Fruit fly (Drosophila melanogaster) whole organism, embryonic: ENCODE results near the gene CG14837.

Experiments used
- Aef1 ChIP-seq: fragments of 200-800 bp; sonication (Bioruptor generic); IDR thresholded peaks from 3 replicates; pipeline ENCODE4 v1.3.6; 2022; ENCODE audit warnings: missing biosample characterization, missing genetic modification characterization
- Atf-2 ChIP-seq: fragments of 200-800 bp; sonication (Bioruptor generic); optimal IDR thresholded peaks from 2 replicates; lab custom pipeline; 2016; ENCODE audit warnings: missing biosample characterization, missing genetic modification characterization
- Atf3 ChIP-seq: fragments of 200-800 bp; sonication (Bioruptor generic); optimal IDR thresholded peaks from 3 replicates; lab custom pipeline; 2016; ENCODE audit warnings: missing biosample characterization, missing genetic modification characterization
- CG10462 ChIP-seq: fragments of 200-800 bp; sonication (Bioruptor generic); optimal IDR thresholded peaks from 2 replicates; lab custom pipeline; 2016; ENCODE audit warnings: missing biosample characterization, missing genetic modification characterization
- CG13624 ChIP-seq: fragments of 200-800 bp; sonication (Bioruptor generic); optimal IDR thresholded peaks from 2 replicates; lab custom pipeline; 2016; ENCODE audit warnings: missing biosample characterization, missing genetic modification characterization
- CG13894 ChIP-seq: fragments of 200-800 bp; sonication (Bioruptor generic); optimal IDR thresholded peaks from 3 replicates; lab custom pipeline; 2018; ENCODE audit warnings: missing biosample characterization, mild to moderate bottlenecking, missing genetic modification characterization, moderate library complexity
- CG14860 ChIP-seq: fragments of 200-800 bp; sonication (Bioruptor generic); IDR thresholded peaks from 3 replicates; pipeline ENCODE4 v1.3.6; 2022; ENCODE audit warnings: missing biosample characterization, missing genetic modification characterization; ENCODE audit not compliant: partially characterized antibody
- CG16813 ChIP-seq: fragments of 200-800 bp; sonication (Bioruptor generic); IDR thresholded peaks from 3 replicates; pipeline ENCODE4 v1.3.6; 2022; ENCODE audit warnings: missing biosample characterization, missing genetic modification characterization; ENCODE audit not compliant: partially characterized antibody
- CG17359 ChIP-seq: fragments of 200-800 bp; sonication (Bioruptor generic); optimal IDR thresholded peaks from 3 replicates; lab custom pipeline; 2018; ENCODE audit warnings: missing biosample characterization, mild to moderate bottlenecking, missing genetic modification characterization, moderate library complexity
- CG30020 ChIP-seq: fragments of 200-800 bp; optimal IDR thresholded peaks from 2 replicates; lab custom pipeline; 2019; ENCODE audit warnings: missing biosample characterization, mild to moderate bottlenecking, missing genetic modification characterization, moderate library complexity
- CG32532 ChIP-seq: fragments of 200-800 bp; sonication (Bioruptor generic); IDR thresholded peaks from 2 replicates; pipeline ENCODE4 v1.3.6; 2022; ENCODE audit warnings: missing biosample characterization, missing genetic modification characterization
- CG32772 ChIP-seq: fragments of 200-800 bp; sonication (Bioruptor generic); IDR thresholded peaks from 2 replicates; pipeline ENCODE4 v1.3.6; 2022; ENCODE audit warnings: missing biosample characterization, missing genetic modification characterization
- CG4282 ChIP-seq: fragments of 200-800 bp; sonication (Bioruptor generic); optimal IDR thresholded peaks from 2 replicates; lab custom pipeline; 2016; ENCODE audit warnings: missing biosample characterization, missing genetic modification characterization
- CG4360 ChIP-seq: fragments of 200-800 bp; sonication (Bioruptor generic); IDR thresholded peaks from 2 replicates; pipeline ENCODE4 v1.3.6; 2022; ENCODE audit warnings: missing biosample characterization, missing genetic modification characterization
- CG5180 ChIP-seq: fragments of 200-800 bp; sonication (Bioruptor generic); optimal IDR thresholded peaks from 3 replicates; lab custom pipeline; 2017; ENCODE audit warnings: missing biosample characterization, missing genetic modification characterization, mild to moderate bottlenecking, moderate library complexity, missing genetic modification reagents
- CG7357 ChIP-seq: fragments of 200-800 bp; sonication (Bioruptor generic); IDR thresholded peaks from 3 replicates; pipeline ENCODE4 v1.3.6; 2022; ENCODE audit warnings: missing biosample characterization, missing genetic modification characterization
- CG7745 ChIP-seq: fragments of 200-800 bp; sonication (Bioruptor generic); optimal IDR thresholded peaks from 2 replicates; lab custom pipeline; 2018; ENCODE audit warnings: missing biosample characterization, mild to moderate bottlenecking, missing genetic modification characterization, moderate library complexity
- CG7928 ChIP-seq: fragments of 200-800 bp; sonication (Bioruptor generic); optimal IDR thresholded peaks from 2 replicates; lab custom pipeline; 2017; ENCODE audit warnings: missing biosample characterization, mild to moderate bottlenecking, missing genetic modification characterization
- CG8924 ChIP-seq: fragments of 200-800 bp; optimal IDR thresholded peaks from 3 replicates; lab custom pipeline; 2019; ENCODE audit warnings: missing biosample characterization, mild to moderate bottlenecking, missing genetic modification characterization, moderate library complexity
- CG9876 ChIP-seq: fragments of 200-800 bp; sonication (Bioruptor generic); optimal IDR thresholded peaks from 2 replicates; lab custom pipeline; 2016; ENCODE audit warnings: missing biosample characterization, missing genetic modification characterization
- CTCF ChIP-seq: fragments of 200-800 bp; sonication (Bioruptor generic); optimal IDR thresholded peaks from 2 replicates; lab custom pipeline; 2017; ENCODE audit warnings: missing biosample characterization, mild to moderate bottlenecking, missing genetic modification characterization, moderate library complexity
- Hand ChIP-seq: fragments of 200-800 bp; sonication (Bioruptor generic); optimal IDR thresholded peaks from 2 replicates; lab custom pipeline; 2017; ENCODE audit warnings: mild to moderate bottlenecking, missing biosample characterization, missing genetic modification reagents, missing genetic modification characterization
- Kr ChIP-seq: fragments of 200-800 bp; sonication (Bioruptor generic); optimal IDR thresholded peaks from 2 replicates; lab custom pipeline; 2017; ENCODE audit warnings: missing biosample characterization, mild to moderate bottlenecking, missing genetic modification characterization
- Mad ChIP-seq: fragments of 200-800 bp; sonication (Bioruptor generic); optimal IDR thresholded peaks from 2 replicates; lab custom pipeline; 2016; ENCODE audit warnings: missing biosample characterization, missing genetic modification characterization
- Meics ChIP-seq: fragments of 200-800 bp; sonication (Bioruptor generic); optimal IDR thresholded peaks from 2 replicates; lab custom pipeline; 2017; ENCODE audit warnings: missing biosample characterization, mild to moderate bottlenecking, missing genetic modification characterization
- Mrtf ChIP-seq: fragments of 200-800 bp; sonication (Bioruptor generic); IDR thresholded peaks from 3 replicates; pipeline ENCODE4 v1.3.6; 2022; ENCODE audit warnings: missing biosample characterization, missing genetic modification characterization
- Myb ChIP-seq: fragments of 200-800 bp; sonication (Bioruptor generic); optimal IDR thresholded peaks from 2 replicates; lab custom pipeline; 2016; ENCODE audit warnings: missing biosample characterization, missing genetic modification characterization
- NFAT ChIP-seq: fragments of 200-800 bp; sonication (Bioruptor generic); IDR thresholded peaks from 2 replicates; pipeline ENCODE4 v1.3.6; 2022; ENCODE audit warnings: missing biosample characterization, missing genetic modification characterization
- Oli ChIP-seq: fragments of 200-800 bp; sonication (Bioruptor generic); optimal IDR thresholded peaks from 2 replicates; lab custom pipeline; 2018; ENCODE audit warnings: missing biosample characterization, mild to moderate bottlenecking, missing genetic modification characterization, moderate library complexity
- Sox100B ChIP-seq: fragments of 200-800 bp; sonication (Bioruptor generic); optimal IDR thresholded peaks from 3 replicates; lab custom pipeline; 2018; ENCODE audit warnings: missing biosample characterization, mild to moderate bottlenecking, missing genetic modification characterization
- Tbp ChIP-seq: fragments of >200 bp; optimal IDR thresholded peaks from 2 replicates; lab custom pipeline; 2018; ENCODE audit warnings: missing biosample characterization, missing genetic modification characterization
- ac ChIP-seq: fragments of 200-800 bp; sonication (Bioruptor generic); optimal IDR thresholded peaks from 3 replicates; lab custom pipeline; 2017; ENCODE audit warnings: missing biosample characterization, mild to moderate bottlenecking, missing genetic modification characterization
- al ChIP-seq: fragments of 200-800 bp; sonication (Bioruptor generic); IDR thresholded peaks from 2 replicates; pipeline ENCODE4 v1.3.6; 2022; ENCODE audit warnings: missing biosample characterization, missing genetic modification characterization
- cas ChIP-seq: fragments of 200-800 bp; sonication (Bioruptor generic); IDR thresholded peaks from 2 replicates; pipeline ENCODE4 v1.3.6; 2022; ENCODE audit warnings: missing biosample characterization, missing genetic modification characterization
- dm ChIP-seq: fragments of 200-800 bp; sonication (Bioruptor generic); optimal IDR thresholded peaks from 3 replicates; lab custom pipeline; 2016; ENCODE audit warnings: missing biosample characterization, missing genetic modification characterization
- en ChIP-seq: fragments of 200-800 bp; sonication (Bioruptor generic); optimal IDR thresholded peaks from 2 replicates; lab custom pipeline; 2016; ENCODE audit warnings: missing biosample characterization, missing genetic modification characterization
- eve ChIP-seq, 2 experiments: fragments of >200 bp; optimal IDR thresholded peaks; 2 replicates each; lab custom pipeline; 2017; ENCODE audit warnings: missing biosample characterization in 2 of 2, missing genetic modification characterization in 2 of 2
- ftz-f1 ChIP-seq: fragments of 200-800 bp; sonication (Bioruptor generic); optimal IDR thresholded peaks from 2 replicates; lab custom pipeline; 2016; ENCODE audit warnings: missing biosample characterization, missing genetic modification characterization
- hbn ChIP-seq: fragments of 200-800 bp; sonication (Bioruptor generic); IDR thresholded peaks from 2 replicates; pipeline ENCODE4 v1.3.6; 2022; ENCODE audit warnings: missing biosample characterization, missing genetic modification characterization; ENCODE audit not compliant: partially characterized antibody
- inv ChIP-seq: fragments of 200-800 bp; sonication (Bioruptor generic); IDR thresholded peaks from 2 replicates; pipeline ENCODE4 v1.3.6; 2022; ENCODE audit warnings: missing biosample characterization, missing genetic modification characterization; ENCODE audit not compliant: partially characterized antibody
- kni ChIP-seq: fragments of 200-800 bp; sonication (Bioruptor generic); optimal IDR thresholded peaks from 3 replicates; lab custom pipeline; 2017; ENCODE audit warnings: mild to moderate bottlenecking, missing biosample characterization, missing genetic modification reagents, missing genetic modification characterization
- pan ChIP-seq, 4 experiments: fragments of >200 bp in 3 of 4; fragments of 200-800 bp in 1 of 4; sonication (Bioruptor generic) in 1 of 4; optimal IDR thresholded peaks in 3 of 4; IDR thresholded peaks in 1 of 4; 2 replicates each; pipeline versions ENCODE4 v1.3.6 to Lab custom; 2017 to 2022; ENCODE audit warnings: missing biosample characterization in 2 of 4, missing genetic modification characterization in 2 of 4, mixed read lengths in 1 of 4
- sisA ChIP-seq: fragments of 200-800 bp; sonication (Bioruptor generic); IDR thresholded peaks from 2 replicates; pipeline ENCODE4 v1.3.6; 2022; ENCODE audit warnings: missing biosample characterization, missing genetic modification characterization
- sna ChIP-seq: fragments of 200-800 bp; sonication (Bioruptor generic); IDR thresholded peaks from 2 replicates; pipeline ENCODE4 v1.3.6; 2022; ENCODE audit warnings: missing biosample characterization, missing genetic modification characterization; ENCODE audit not compliant: partially characterized antibody
- trh ChIP-seq: fragments of 200-800 bp; sonication (Bioruptor generic); optimal IDR thresholded peaks from 2 replicates; lab custom pipeline; 2016; ENCODE audit warnings: missing biosample characterization, missing genetic modification characterization
- ttk ChIP-seq: fragments of 200-800 bp; sonication (Bioruptor generic); IDR thresholded peaks from 2 replicates; pipeline ENCODE4 v2.1.2; 2022; ENCODE audit warnings: missing biosample characterization, missing genetic modification characterization
- usp ChIP-seq: fragments of >200 bp; optimal IDR thresholded peaks from 2 replicates; lab custom pipeline; 2017; ENCODE audit warnings: missing biosample characterization, missing genetic modification characterization
- wor ChIP-seq: fragments of 200-800 bp; sonication (Bioruptor generic); IDR thresholded peaks from 2 replicates; pipeline ENCODE4 v1.3.6; 2022; ENCODE audit warnings: missing biosample characterization, missing genetic modification characterization
- zen ChIP-seq: fragments of 200-800 bp; sonication (Bioruptor generic); optimal IDR thresholded peaks from 3 replicates; lab custom pipeline; 2018; ENCODE audit warnings: missing biosample characterization, mild to moderate bottlenecking, missing genetic modification characterization, moderate library complexity

Gene CG14837

dm6 chr3L:7510414-7511384 lies 49.1 kb downstream of the CG14837 start, which contains the start of gene CG7546 (continued):
- TF ChIP-seq wor (GFP tag; lab: Robert Waterston, UW) (no peak), CG10462 (GFP tag; lab: Kevin White, UChicago) (peak; percentile 15), Meics (GFP tag; lab: Kevin White, UChicago) (peak; percentile 49), CG8924 (tag; lab: Kevin White, UChicago) (peak; percentile 41), CG4282 (GFP tag; lab: Kevin White, UChicago) (no peak), Kr (GFP tag; lab: Kevin White, UChicago) (peak; percentile 54), al (GFP tag; lab: Robert Waterston, UW) (peak; percentile 51), CG9876 (no peak), CTCF (GFP tag; lab: Kevin White, UChicago) (no peak), eve (GFP tag; optimal IDR thresholded peaks at IDR 0.05; lab: Kevin White, UChicago) (no peak), CG5180 (GFP tag; lab: Kevin White, UChicago) (no peak), CG7357 (no peak), Atf-2 (GFP tag; lab: Kevin White, UChicago) (peak; percentile 35), CG17359 (tag; lab: Kevin White, UChicago) (no peak), zen (tag; lab: Kevin White, UChicago) (peak; percentile 10), Sox100B (GFP tag; lab: Kevin White, UChicago) (no peak), cas (GFP tag; lab: Robert Waterston, UW) (no peak), kni (no peak), usp (GFP tag; lab: Kevin White, UChicago) (no peak), ac (no peak), ttk (GFP tag; lab: Robert Waterston, UW) (no peak), CG4360 (GFP tag; lab: Robert Waterston, UW) (no peak), CG7928 (no peak), CG7745 (tag; lab: Kevin White, UChicago) (no peak), dm (GFP tag; lab: Kevin White, UChicago) (peak; percentile 52), CG30020 (no peak), Aef1 (GFP tag; lab: Robert Waterston, UW) (peak; percentile 29; the same call in 1 of the 3 replicates), sna (GFP tag; lab: Robert Waterston, UW) (no peak), Myb (GFP tag; lab: Kevin White, UChicago) (no peak), CG14860 (GFP tag; lab: Robert Waterston, UW) (no peak), CG32772 (GFP tag; lab: Robert Waterston, UW) (no peak), NFAT (GFP tag; lab: Robert Waterston, UW) (no peak; the same call in 1 of the 2 replicates), CG16813 (GFP tag; lab: Robert Waterston, UW) (no peak), sisA (GFP tag; lab: Robert Waterston, UW) (0 out of 2 replicates have a peak, but pooled peaks have one; percentile 39), inv (GFP tag; lab: Robert Waterston, UW) (no peak), ftz-f1 (no peak), trh (GFP tag; lab: Kevin White, UChicago) (no peak), CG32532 (GFP tag; lab: Robert Waterston, UW) (peak; percentile 50), CG13624 (no peak), Atf3 (GFP tag; lab: Kevin White, UChicago) (no peak), Hand (GFP tag; lab: Kevin White, UChicago) (no peak), Mad (no peak), CG13894 (no peak), Oli (tag; lab: Kevin White, UChicago) (peak; percentile 11), Tbp (GFP tag; lab: Kevin White, UChicago) (no peak), hbn (GFP tag; lab: Robert Waterston, UW) (no peak), pan (optimal IDR thresholded peaks at IDR 0.05; lab: Kevin White, UChicago) (no peak), pan (GFP tag; optimal IDR thresholded peaks at IDR 0.05 in 1 of 2, IDR thresholded peaks at IDR 0.05 in 1 of 2) (no peak), en (GFP tag; lab: Kevin White, UChicago) (no peak), Mrtf (no peak)
